Fruit fly (Drosophila melanogaster): ENCODE results near the gene CG15167.
A peak's percentile ranks its signal among the peaks of the same experiment; 100 is the strongest.

CG15167 gene

DNA sequence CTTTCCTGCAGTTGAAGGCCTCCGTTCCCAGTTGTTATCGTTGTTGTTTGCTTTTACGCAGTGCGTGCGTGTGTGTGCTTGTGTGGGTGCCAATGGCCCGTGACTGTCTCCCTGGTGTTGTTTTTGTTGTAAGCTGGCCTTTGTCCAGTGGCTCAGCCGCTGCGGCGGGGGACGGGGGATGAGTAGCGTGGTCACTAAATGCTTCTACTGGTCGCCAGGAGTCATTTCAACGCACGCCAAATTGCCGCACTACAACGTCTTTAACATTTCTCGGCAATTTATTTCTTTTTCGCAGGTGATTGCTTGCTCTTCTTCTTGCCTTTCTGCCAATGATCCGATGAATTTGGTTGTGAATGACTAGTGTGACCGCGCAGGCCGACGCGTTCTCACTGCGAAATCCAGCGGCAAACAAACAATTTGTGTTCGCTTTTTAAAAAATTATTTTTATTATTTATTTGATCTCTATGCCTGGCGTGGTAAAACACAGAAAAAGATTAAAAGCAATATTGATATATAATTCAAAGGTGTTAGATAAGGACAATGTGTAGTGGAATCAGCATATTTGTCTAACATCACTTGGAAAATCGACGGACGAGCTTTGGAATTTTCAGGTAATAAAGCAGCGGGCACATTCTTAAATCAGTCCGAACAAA lies 31.8 kb upstream of the CG15167 start, which contains the start of the genes Faf2 and Grip71 (continued):
- peak; percentile 76 for TF ChIP-seq vfl (GFP tag; optimal IDR thresholded peaks at IDR 0.05)
- TF ChIP-seq CG1529 (GFP tag; optimal IDR thresholded peaks at IDR 0.05) = peak; percentile 58
- TF ChIP-seq rib (GFP tag; IDR thresholded peaks at IDR 0.05) = peak; percentile 81
- peak; percentile 88 for TF ChIP-seq Hmr (GFP tag; optimal IDR thresholded peaks at IDR 0.05)
- TF ChIP-seq Fer3 (tag; optimal IDR thresholded peaks at IDR 0.05) = peak; percentile 92
- TF ChIP-seq kah (GFP tag; optimal IDR thresholded peaks at IDR 0.05) = peak; percentile 13
- peak; percentile 94 for TF ChIP-seq CG2120 (GFP tag; optimal IDR thresholded peaks at IDR 0.05)
- TF ChIP-seq CG4820 (GFP tag; optimal IDR thresholded peaks at IDR 0.05) = peak; percentile 88
- peak; percentile 35 for TF ChIP-seq CG6654 (GFP tag; optimal IDR thresholded peaks at IDR 0.05)
- TF ChIP-seq CG11085 (GFP tag; IDR thresholded peaks at IDR 0.05) = peak; percentile 95
- peak; percentile 80 for TF ChIP-seq Atf-2 (GFP tag; optimal IDR thresholded peaks at IDR 0.05)
- TF ChIP-seq tgo (GFP tag; IDR thresholded peaks at IDR 0.05) = peak; percentile 94
- peak; percentile 81 for TF ChIP-seq Nf-YC (tag; optimal IDR thresholded peaks at IDR 0.05)
- peak; percentile 60 for TF ChIP-seq Sry-δ (GFP tag; optimal IDR thresholded peaks at IDR 0.05)
- TF ChIP-seq CG18599 (GFP tag; optimal IDR thresholded peaks at IDR 0.05) = peak; percentile 88
- no peak; the same call in 1 of the 2 replicates for TF ChIP-seq inv (GFP tag; IDR thresholded peaks at IDR 0.05; ENCODE audit: partially characterized antibody)
- TF ChIP-seq CG4282 (GFP tag; optimal IDR thresholded peaks at IDR 0.05) = peak; percentile 14
- peak; percentile 92 for TF ChIP-seq CG7839 (tag; optimal IDR thresholded peaks at IDR 0.05)
- peak; percentile 89 for TF ChIP-seq CG5953 (GFP tag; IDR thresholded peaks at IDR 0.05)
- TF ChIP-seq Doc2 (GFP tag; IDR thresholded peaks at IDR 0.05) = peak; percentile 90
- TF ChIP-seq Hand (GFP tag; optimal IDR thresholded peaks at IDR 0.05) = peak; percentile 52
- peak; percentile 77 for TF ChIP-seq Antp (GFP tag; optimal IDR thresholded peaks at IDR 0.05)
- TF ChIP-seq Oaz (GFP tag; IDR thresholded peaks at IDR 0.05) = peak; percentile 89
- peak; percentile 51; the same call in 1 of the 2 replicates for TF ChIP-seq Dip2 (GFP tag; IDR thresholded peaks at IDR 0.05)
- peak; percentile 63 for TF ChIP-seq CrebB (tag; optimal IDR thresholded peaks at IDR 0.05)
- peak; percentile 78 for TF ChIP-seq CG7556 (GFP tag; optimal IDR thresholded peaks at IDR 0.05)
- peak; percentile 82 for TF ChIP-seq dimm (GFP tag; IDR thresholded peaks at IDR 0.05)
- peak; percentile 82 for TF ChIP-seq Meics (GFP tag; optimal IDR thresholded peaks at IDR 0.05)
- TF ChIP-seq CG32767 (GFP tag; IDR thresholded peaks at IDR 0.05) = peak; percentile 83
- peak; percentile 0 for TF ChIP-seq CG4707 (GFP tag; optimal IDR thresholded peaks at IDR 0.05)
- peak; percentile 16 for TF ChIP-seq CG9437 (GFP tag; optimal IDR thresholded peaks at IDR 0.05)
- TF ChIP-seq CG9876 (GFP tag; optimal IDR thresholded peaks at IDR 0.05) = peak; percentile 44
- peak; percentile 6 for TF ChIP-seq ab (GFP tag; optimal IDR thresholded peaks at IDR 0.05)
- TF ChIP-seq CG31224 (GFP tag; IDR thresholded peaks at IDR 0.05) = peak; percentile 91
- TF ChIP-seq Hmx (GFP tag; optimal IDR thresholded peaks at IDR 0.05) = peak; percentile 66
- peak; percentile 86 for TF ChIP-seq jigr1 (GFP tag; IDR thresholded peaks at IDR 0.05)
- peak; percentile 68 for TF ChIP-seq Asciz (GFP tag; optimal IDR thresholded peaks at IDR 0.05)
- peak; percentile 90 for TF ChIP-seq CG11504 (tag; optimal IDR thresholded peaks at IDR 0.05)
- peak; percentile 87 for TF ChIP-seq CG18262 (tag; optimal IDR thresholded peaks at IDR 0.05)
- TF ChIP-seq CG2199 (GFP tag; IDR thresholded peaks at IDR 0.05) = peak; percentile 64; the same call in 2 of the 3 replicates
- peak; percentile 96 for TF ChIP-seq zfh1 (GFP tag; IDR thresholded peaks at IDR 0.05)
- peak; percentile 81 for TF ChIP-seq maf-S (GFP tag; optimal IDR thresholded peaks at IDR 0.05)
- TF ChIP-seq CG4360 (GFP tag; IDR thresholded peaks at IDR 0.05) = peak; percentile 88
- TF ChIP-seq gcm (GFP tag; optimal IDR thresholded peaks at IDR 0.05) = peak; percentile 59
- peak; percentile 83 for TF ChIP-seq CG9609 (GFP tag; optimal IDR thresholded peaks at IDR 0.05)
- TF ChIP-seq CoRest (tag; optimal IDR thresholded peaks at IDR 0.05) = peak; percentile 96
- no peak for TF ChIP-seq D (optimal IDR thresholded peaks at IDR 0.05)
- TF ChIP-seq D (GFP tag; optimal IDR thresholded peaks at IDR 0.05) = peak; percentile 80
- TF ChIP-seq MESR4 (GFP tag; optimal IDR thresholded peaks at IDR 0.05) = peak; percentile 96
- TF ChIP-seq TFAM (GFP tag; optimal IDR thresholded peaks at IDR 0.05) = peak; percentile 51
